Fruit fly (Drosophila melanogaster) Kc167 (cell line): ENCODE data around the gene eIF2A.

Experiments used
- Myc ChIP-seq: fragments of >200 bp; optimal IDR thresholded peaks from 2 replicates; lab custom pipeline; 2017; ENCODE audit warnings: missing external identifiers
- Sin3A ChIP-seq: fragments of >200 bp; optimal IDR thresholded peaks from 2 replicates; lab custom pipeline; 2018; ENCODE audit warnings: missing external identifiers
- h ChIP-seq: fragments of >200 bp; optimal IDR thresholded peaks from 3 replicates; lab custom pipeline; 2018; ENCODE audit warnings: missing external identifiers
- insv ChIP-seq: fragments of >200 bp; optimal IDR thresholded peaks from 3 replicates; lab custom pipeline; 2018; ENCODE audit warnings: missing external identifiers
- psq ChIP-seq: fragments of >200 bp; optimal IDR thresholded peaks from 2 replicates; lab custom pipeline; 2017; ENCODE audit warnings: missing external identifiers
- ttk ChIP-seq: sonication (Bioruptor generic); optimal IDR thresholded peaks from 2 replicates; lab custom pipeline; 2017; ENCODE audit warnings: missing external identifiers

The eIF2A gene

DNA sequence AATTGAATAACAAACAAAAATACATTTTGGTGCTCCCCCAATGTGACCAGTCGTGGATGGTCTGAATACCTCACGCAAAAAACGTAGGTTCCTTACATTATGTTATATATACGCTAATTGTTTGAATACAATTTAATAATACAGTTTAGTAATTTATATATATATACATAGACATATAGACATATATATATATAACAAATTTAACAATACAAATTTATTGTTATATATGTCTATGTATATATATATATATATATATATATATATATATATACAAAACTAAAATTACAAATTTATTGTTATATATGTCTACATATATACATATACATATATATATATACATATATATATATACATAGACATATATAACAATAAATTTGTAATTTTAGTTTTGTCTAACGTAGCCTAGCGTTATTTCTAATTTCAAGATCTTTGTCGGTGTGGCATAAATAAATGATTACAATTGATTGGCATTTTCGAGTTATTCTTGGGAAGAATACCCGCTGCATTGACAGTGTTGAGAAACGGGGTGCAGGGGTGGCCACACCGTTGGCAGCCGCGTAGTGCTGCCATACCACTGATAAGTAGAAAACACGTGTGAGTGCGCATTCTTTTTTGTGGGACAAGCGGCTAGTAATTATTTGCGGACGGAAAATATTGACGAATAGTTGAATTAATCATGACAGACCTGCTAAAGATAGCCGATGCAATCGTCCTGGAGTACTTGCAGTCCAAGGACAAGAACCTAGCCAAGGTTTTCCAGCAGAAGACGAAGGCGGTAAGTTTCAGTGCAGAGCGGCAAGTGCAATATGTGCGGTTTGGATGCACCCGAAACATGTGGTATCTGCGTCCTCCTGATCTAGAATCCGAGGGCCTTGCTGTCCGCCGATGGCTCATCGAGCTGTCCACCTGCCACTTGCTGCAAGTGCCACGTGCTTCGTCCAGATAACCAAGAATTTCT is 7.9 kb downstream of the eIF2A start, which contains the start of the genes CG7148 and Nopp140:
Gene CG7148, minus strand, starts transcription at position 51 of the 958 bp plus-strand sequence.
Gene Nopp140, plus strand, starts transcription at position 572 of the 958 bp plus-strand sequence.
- no peak for TF ChIP-seq h (lab: Kevin White, UChicago)
- TF ChIP-seq insv (lab: Kevin White, UChicago), result no peak
- no peak for TF ChIP-seq psq (lab: Kevin White, UChicago)
- TF ChIP-seq ttk (lab: Kevin White, UChicago), result no peak
- TF ChIP-seq Sin3A (lab: Kevin White, UChicago), result no peak
- no peak for TF ChIP-seq Myc

DNA sequence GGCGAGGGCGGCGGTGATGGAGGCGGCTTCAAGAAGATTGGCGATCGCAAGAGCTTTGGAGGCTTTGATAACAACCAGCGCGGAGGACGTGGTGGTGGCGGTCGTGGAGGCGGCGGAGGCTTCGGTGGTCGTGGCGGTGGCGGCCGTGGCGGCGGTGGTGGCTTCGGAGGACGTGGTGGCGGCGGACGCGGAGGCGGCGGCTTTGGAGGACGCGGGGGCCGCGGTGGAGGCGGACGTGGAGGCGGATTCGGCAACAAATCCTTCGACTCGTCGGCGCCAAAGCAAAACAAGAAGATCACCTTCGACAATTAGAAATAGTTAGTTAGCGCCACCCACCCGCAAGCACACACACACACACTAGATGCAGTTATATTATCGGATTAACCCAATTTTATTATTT is 11.0 kb downstream of the eIF2A start:
- no peak for TF ChIP-seq Sin3A (lab: Kevin White, UChicago)
- TF ChIP-seq h (lab: Kevin White, UChicago), result no peak
- no peak for TF ChIP-seq insv (lab: Kevin White, UChicago)
- no peak for TF ChIP-seq Myc

DNA sequence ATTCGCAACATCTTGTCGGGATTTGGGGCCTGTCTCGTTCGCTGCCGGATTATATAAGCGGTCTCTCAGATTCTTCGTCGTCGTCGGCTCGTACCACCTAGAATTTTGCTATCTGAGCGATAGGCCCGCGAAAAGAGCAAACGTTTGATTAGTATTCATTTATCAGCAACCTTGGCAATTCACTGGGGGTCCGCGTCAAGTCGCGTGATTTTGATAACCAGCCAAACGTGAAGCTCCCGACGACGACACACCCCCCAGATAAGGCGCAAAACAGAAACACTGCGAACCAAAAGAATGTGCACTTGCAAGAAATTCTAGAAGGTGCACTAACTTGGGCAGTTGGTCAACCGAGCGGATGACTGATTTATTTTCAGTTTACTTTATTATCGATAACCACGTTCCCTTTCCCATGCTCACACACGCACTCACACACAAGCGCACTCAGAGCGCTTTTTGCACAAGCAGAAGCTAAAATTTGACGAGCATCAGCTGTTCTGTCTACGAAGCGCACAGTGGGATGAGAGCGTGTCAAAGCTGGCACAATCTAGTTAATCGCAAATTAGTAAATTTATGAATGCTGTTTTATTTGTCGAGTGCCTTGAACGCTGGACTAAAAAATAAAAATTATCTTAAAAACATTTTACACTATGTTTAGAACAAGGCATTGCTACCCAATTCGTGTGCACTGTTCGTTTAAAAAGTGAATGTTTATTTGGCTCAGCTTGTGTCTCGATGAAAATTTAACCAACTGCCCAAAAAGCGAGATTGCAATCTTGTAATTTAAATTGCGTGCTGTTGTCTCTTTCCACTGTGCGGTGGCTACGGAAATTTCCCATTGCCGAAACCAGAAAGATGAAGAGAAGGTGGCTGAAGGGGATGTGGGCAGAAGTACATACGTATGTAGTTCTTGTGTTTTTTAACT is 15.4 kb downstream of the eIF2A start:
- TF ChIP-seq ttk (lab: Kevin White, UChicago), result no peak
- no peak for TF ChIP-seq h (lab: Kevin White, UChicago)
- TF ChIP-seq psq (lab: Kevin White, UChicago), result no peak
- TF ChIP-seq insv (lab: Kevin White, UChicago), result no peak
- no peak for TF ChIP-seq Sin3A (lab: Kevin White, UChicago)
- no peak for TF ChIP-seq Myc

DNA sequence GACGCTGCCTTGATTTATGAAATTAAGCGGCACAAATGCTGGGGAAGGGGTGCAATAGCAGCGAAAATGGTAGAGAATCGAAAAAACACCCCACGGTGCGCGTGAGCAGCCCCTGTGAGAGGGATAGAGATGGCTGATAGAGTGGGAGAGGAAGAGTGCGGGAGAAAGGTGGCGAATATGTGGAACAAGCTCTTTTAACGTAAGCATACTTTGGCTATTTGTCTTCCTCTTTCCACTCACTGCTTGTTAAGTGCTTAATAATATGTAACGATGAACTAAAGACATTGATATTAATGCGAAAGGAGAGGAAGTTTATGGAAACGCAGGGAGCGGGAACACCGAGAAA is 16.1 kb downstream of the eIF2A start:
- TF ChIP-seq ttk (lab: Kevin White, UChicago), result no peak

DNA sequence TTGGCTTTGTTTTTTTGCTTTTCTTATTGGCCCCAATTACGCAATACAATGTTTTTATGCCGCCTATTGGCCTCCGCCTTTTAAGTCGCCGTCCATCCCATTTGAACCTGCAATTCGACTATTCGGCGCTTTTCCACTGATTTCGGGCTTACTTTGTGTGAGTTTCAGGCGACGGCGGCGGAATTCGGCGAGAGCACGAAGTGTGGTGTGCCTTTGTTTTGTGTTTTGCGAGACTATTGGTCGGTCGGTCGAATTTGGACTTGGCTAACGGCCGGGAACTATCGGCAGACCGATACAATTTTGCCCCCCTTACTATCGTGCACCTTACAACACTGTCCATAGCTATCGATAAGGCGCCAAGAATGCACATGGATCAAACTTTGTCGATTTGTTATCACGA is 16.5 kb downstream of the eIF2A start, which contains the start of gene P5CDh1:
Gene P5CDh1, minus strand, starts transcription at position 278 of the 400 bp plus-strand sequence.
- TF ChIP-seq Myc (no peak), ttk (lab: Kevin White, UChicago) (no peak), psq (lab: Kevin White, UChicago) (no peak), Sin3A (lab: Kevin White, UChicago) (no peak)

DNA sequence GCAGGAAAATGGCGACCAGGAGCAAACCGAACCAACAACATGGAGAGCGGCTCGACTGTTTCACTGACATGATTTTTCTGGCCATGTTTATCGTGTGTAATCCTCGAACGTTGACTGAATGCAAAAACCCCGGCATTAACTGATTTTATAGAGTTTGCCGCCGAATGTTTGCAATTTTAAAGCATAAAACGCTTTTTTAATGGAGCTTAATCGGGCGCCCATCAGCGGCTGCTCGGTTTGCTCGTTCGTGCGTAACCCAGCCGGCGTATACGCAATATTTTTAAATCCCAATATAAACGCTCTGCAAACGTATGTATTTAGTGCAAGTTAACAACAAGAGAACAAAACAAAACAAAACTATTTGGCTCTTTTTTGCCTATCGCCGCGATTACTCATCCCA is 17.7 kb downstream of the eIF2A start, which contains the start of gene CG14563:
Gene CG14563, minus strand, starts transcription at position 101 of the 400 bp plus-strand sequence.
- TF ChIP-seq Myc (no peak), Sin3A (lab: Kevin White, UChicago) (no peak), psq (lab: Kevin White, UChicago) (no peak), insv (lab: Kevin White, UChicago) (no peak), h (lab: Kevin White, UChicago) (no peak), ttk (lab: Kevin White, UChicago) (no peak)

DNA sequence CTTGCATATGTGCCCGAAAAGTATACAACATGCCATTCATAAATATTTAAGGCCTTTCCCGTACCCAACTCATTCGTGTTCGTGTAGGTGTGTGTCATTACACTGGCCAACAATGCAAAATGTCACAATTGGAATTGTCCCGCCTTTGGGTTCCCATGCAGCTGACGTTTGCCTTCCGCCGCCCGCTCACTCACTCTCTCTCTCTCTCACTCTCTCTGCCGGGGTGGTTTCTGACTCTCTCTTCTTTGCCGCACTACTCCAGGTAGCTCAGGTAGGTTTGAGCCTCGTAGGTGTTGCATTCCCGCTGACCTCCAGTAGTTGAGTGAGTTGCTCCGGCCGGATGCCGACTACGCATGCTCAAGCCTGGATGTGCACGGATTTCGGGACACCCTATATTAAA is 18.8 kb downstream of the eIF2A start:
- no peak for TF ChIP-seq ttk (lab: Kevin White, UChicago)
- no peak for TF ChIP-seq psq (lab: Kevin White, UChicago)
- TF ChIP-seq Sin3A (lab: Kevin White, UChicago), result no peak
- TF ChIP-seq Myc, result no peak
- TF ChIP-seq insv (lab: Kevin White, UChicago), result no peak
- TF ChIP-seq h (lab: Kevin White, UChicago), result no peak

DNA sequence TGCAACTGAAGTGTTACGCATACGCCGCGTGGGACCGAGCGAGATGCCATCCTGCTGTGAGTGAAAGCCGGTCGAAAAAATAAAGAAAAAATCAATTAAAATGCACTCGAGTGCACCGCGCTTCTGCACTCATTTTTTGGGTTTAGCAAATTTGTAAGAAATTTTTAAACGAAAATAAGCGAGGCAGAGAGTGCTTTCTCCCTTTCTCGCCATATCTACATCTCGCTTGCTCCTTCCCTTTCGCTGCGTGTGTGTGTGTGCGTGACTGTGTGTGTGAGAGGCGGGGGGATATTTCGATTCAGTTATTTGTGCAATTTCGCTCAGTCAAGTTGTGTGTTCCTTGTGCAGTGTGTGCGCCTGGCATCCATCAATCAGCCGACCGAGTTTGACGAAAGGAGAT is 19.9 kb downstream of the eIF2A start, which contains the start of gene mub:
Gene mub, plus strand, starts transcription at position 301 of the 400 bp plus-strand sequence.
- no peak for TF ChIP-seq ttk (lab: Kevin White, UChicago)
- no peak for TF ChIP-seq psq (lab: Kevin White, UChicago)
- TF ChIP-seq h (lab: Kevin White, UChicago), result no peak
- TF ChIP-seq insv (lab: Kevin White, UChicago), result no peak
- no peak for TF ChIP-seq Myc
- TF ChIP-seq Sin3A (lab: Kevin White, UChicago), result no peak

DNA sequence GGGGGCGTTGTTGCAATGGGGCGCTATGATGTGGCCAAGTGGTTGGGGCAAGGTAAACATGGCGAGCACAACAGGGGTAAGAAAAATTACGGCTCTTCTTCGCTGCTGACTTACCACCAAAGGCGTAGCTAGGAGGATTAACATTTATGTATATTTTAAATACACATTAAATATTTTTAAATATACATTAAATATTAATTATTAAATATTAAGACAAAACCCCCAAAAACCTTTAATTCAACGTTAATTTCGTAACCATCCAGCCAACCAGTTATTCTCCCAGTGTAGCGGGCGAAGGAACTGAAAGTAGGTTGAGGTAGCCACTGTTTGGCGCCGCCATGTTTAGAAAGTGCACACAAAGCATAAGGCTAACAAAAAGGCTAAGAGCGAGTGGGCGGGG is 22.1 kb downstream of the eIF2A start:
- TF ChIP-seq psq (lab: Kevin White, UChicago), result no peak
- no peak for TF ChIP-seq ttk (lab: Kevin White, UChicago)
- TF ChIP-seq Sin3A (lab: Kevin White, UChicago), result no peak
- TF ChIP-seq h (lab: Kevin White, UChicago), result no peak
- no peak for TF ChIP-seq Myc
- no peak for TF ChIP-seq insv (lab: Kevin White, UChicago)

DNA sequence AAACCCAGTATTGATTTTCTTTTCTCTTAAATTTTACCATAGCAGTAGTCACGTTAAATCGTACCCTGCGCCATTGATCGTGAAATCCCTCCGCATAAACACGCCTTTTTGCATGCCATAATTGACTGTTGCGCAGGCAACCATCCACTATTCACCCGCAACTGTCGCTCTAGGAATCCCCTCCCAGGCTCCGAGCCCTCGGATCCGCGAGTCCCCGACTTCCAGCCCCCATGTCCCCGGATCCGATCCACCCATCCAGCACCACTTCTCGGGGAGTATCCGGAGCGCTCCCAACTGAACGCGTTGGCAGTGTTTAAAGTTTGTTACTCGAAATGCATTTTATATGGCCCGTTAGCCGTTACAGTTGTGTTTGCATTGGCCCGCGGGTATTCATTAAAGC is 23.8 kb downstream of the eIF2A start:
- TF ChIP-seq h (lab: Kevin White, UChicago) (no peak), Myc (no peak), ttk (lab: Kevin White, UChicago) (no peak), Sin3A (lab: Kevin White, UChicago) (no peak), insv (lab: Kevin White, UChicago) (no peak), psq (lab: Kevin White, UChicago) (no peak)

DNA sequence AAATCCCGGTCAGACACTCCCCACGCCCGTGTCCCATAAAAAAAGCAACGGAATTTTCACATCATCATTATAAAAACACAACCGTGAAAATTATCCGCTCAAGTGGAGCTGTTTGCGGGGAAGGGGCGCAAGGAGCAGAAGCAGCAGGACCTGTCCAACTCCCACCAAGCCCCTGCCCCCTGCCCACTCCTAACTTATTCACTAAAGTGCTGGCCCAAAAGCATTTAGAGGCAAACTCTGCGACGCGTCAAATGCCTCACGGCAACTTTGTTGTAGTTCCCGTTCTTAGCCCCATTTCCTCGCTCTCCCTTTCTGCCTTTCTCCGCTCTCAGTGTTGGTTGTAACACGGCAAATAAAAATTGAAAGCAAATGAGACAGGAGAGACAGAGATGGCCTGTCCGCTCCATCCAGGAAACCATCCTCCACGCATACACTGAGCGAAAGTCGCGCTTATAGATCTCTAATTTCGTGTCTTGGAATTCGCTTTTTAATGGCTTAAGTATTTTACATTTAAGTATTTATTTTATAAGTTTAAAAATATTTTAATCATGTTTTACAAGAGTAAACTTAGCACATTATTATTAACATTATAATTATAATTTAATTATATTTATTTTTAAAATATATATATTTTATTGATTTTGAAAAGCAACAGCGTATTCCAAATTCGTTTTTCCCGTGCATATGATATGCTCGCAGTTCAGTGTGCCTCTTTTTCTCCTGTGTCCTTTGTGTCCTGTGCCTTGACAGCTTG is 34.9 kb downstream of the eIF2A start:
- TF ChIP-seq insv (lab: Kevin White, UChicago) (no peak), psq (lab: Kevin White, UChicago) (no peak), Myc (no peak), ttk (lab: Kevin White, UChicago) (no peak), Sin3A (lab: Kevin White, UChicago) (no peak), h (lab: Kevin White, UChicago) (no peak)
